Fruit fly (Drosophila melanogaster): ENCODE measurements around the gene Mkp.

The Mkp gene

dm6 chr3L:205723-206284 is 21.5 kb upstream of the Mkp start, which contains the start of the genes Gk1 and CG13876 (continued):
- TF ChIP-seq bsh (GFP tag; optimal IDR thresholded peaks at IDR 0.05): peak; percentile 76 to 96
- peak; percentile 81 for TF ChIP-seq sisA (GFP tag; IDR thresholded peaks at IDR 0.05)
- TF ChIP-seq CG18476 (GFP tag; optimal IDR thresholded peaks at IDR 0.05): peak; percentile 81
- peak; percentile 92 for TF ChIP-seq Med (GFP tag)
- peak; percentile 53 for TF ChIP-seq CG17802 (tag; optimal IDR thresholded peaks at IDR 0.05)
- TF ChIP-seq ase (GFP tag; IDR thresholded peaks at IDR 0.05): peak; percentile 90
- peak; percentile 94 for TF ChIP-seq CG7271 (tag; optimal IDR thresholded peaks at IDR 0.05)
- TF ChIP-seq Spps (tag; optimal IDR thresholded peaks at IDR 0.05): peak; percentile 91
- peak; percentile 86 for TF ChIP-seq CG17912 (GFP tag; optimal IDR thresholded peaks at IDR 0.05)
- peak; percentile 95 for TF ChIP-seq Rfx (GFP tag; IDR thresholded peaks at IDR 0.05)
- peak; percentile 97 for TF ChIP-seq CG6689 (GFP tag; IDR thresholded peaks at IDR 0.05)
- peak; percentile 86 for TF ChIP-seq tin (GFP tag; optimal IDR thresholded peaks at IDR 0.05)
- TF ChIP-seq Hmr (GFP tag; optimal IDR thresholded peaks at IDR 0.05): peak; percentile 98
- peak; percentile 78 for TF ChIP-seq cato (GFP tag; optimal IDR thresholded peaks at IDR 0.05; ENCODE audit: borderline replicate concordance)
- TF ChIP-seq Nf-YA (GFP tag; IDR thresholded peaks at IDR 0.05): peak; percentile 89
- peak; percentile 94 for TF ChIP-seq Ada2b (GFP tag; IDR thresholded peaks at IDR 0.05)
- no peak for TF ChIP-seq pnt (GFP tag; optimal IDR thresholded peaks at IDR 0.05)
- no peak for TF ChIP-seq Dref (GFP tag; IDR thresholded peaks at IDR 0.05)
- peak; percentile 96 for TF ChIP-seq CG3281 (GFP tag; optimal IDR thresholded peaks at IDR 0.05)
- TF ChIP-seq Dip2 (GFP tag; IDR thresholded peaks at IDR 0.05): no peak
- TF ChIP-seq Ets97D (GFP tag; optimal IDR thresholded peaks at IDR 0.05): peak; percentile 25
- no peak for TF ChIP-seq CG15011 (GFP tag; optimal IDR thresholded peaks at IDR 0.05)
- TF ChIP-seq HLH3B (GFP tag; IDR thresholded peaks at IDR 0.05): peak; percentile 94
- TF ChIP-seq Lim3 (GFP tag; IDR thresholded peaks at IDR 0.05): peak; percentile 29; the same call in 1 of the 2 replicates
- peak; percentile 72 for TF ChIP-seq slou (GFP tag; optimal IDR thresholded peaks at IDR 0.05)
- TF ChIP-seq CG9817 (tag; optimal IDR thresholded peaks at IDR 0.05): peak; percentile 94
- peak; percentile 76 for TF ChIP-seq CG4707 (GFP tag; optimal IDR thresholded peaks at IDR 0.05)
- TF ChIP-seq CG30403 (GFP tag; optimal IDR thresholded peaks at IDR 0.05): peak; percentile 94
- TF ChIP-seq fd64A (GFP tag; optimal IDR thresholded peaks at IDR 0.05): peak; percentile 87
- TF ChIP-seq CG13424 (tag; optimal IDR thresholded peaks at IDR 0.05): peak; percentile 98
- no peak for TF ChIP-seq dan (GFP tag; IDR thresholded peaks at IDR 0.05)
- peak; percentile 85 for TF ChIP-seq CG18764 (GFP tag; optimal IDR thresholded peaks at IDR 0.05)
- TF ChIP-seq oc (tag; optimal IDR thresholded peaks at IDR 0.05): peak; percentile 95
- TF ChIP-seq dimm (GFP tag; IDR thresholded peaks at IDR 0.05): peak; percentile 82
- peak; percentile 94 for TF ChIP-seq wdn (GFP tag; IDR thresholded peaks at IDR 0.05)
- no peak for TF ChIP-seq CG1832 (GFP tag; optimal IDR thresholded peaks at IDR 0.05)
- peak; percentile 93 for TF ChIP-seq Oli (tag; optimal IDR thresholded peaks at IDR 0.05)
- TF ChIP-seq CG17186 (GFP tag; optimal IDR thresholded peaks at IDR 0.05): peak; percentile 48
- TF ChIP-seq caup (GFP tag; optimal IDR thresholded peaks at IDR 0.05; ENCODE audit: severe bottlenecking): peak; percentile 95
- TF ChIP-seq Atf-2 (GFP tag; optimal IDR thresholded peaks at IDR 0.05): peak; percentile 27
- peak in 1 of 3 experiments; percentile 94 for TF ChIP-seq lola (GFP tag; optimal IDR thresholded peaks at IDR 0.05)
- peak; percentile 95 for TF ChIP-seq sob (GFP tag; IDR thresholded peaks at IDR 0.05)
- peak; percentile 95 for TF ChIP-seq CG15696 (tag; optimal IDR thresholded peaks at IDR 0.05)
- no peak for TF ChIP-seq ind (GFP tag; optimal IDR thresholded peaks at IDR 0.05)
- no peak for TF ChIP-seq btn (GFP tag; optimal IDR thresholded peaks at IDR 0.05)
- peak; percentile 25 for TF ChIP-seq zf30C (GFP tag; optimal IDR thresholded peaks at IDR 0.05)
- TF ChIP-seq CG2120 (GFP tag; optimal IDR thresholded peaks at IDR 0.05): peak; percentile 91
- TF ChIP-seq Doc3 (GFP tag; IDR thresholded peaks at IDR 0.05; ENCODE audit: partially characterized antibody): no peak
- TF ChIP-seq MESR4 (GFP tag; optimal IDR thresholded peaks at IDR 0.05): peak; percentile 48
- TF ChIP-seq CoRest (tag; optimal IDR thresholded peaks at IDR 0.05): peak; percentile 97

Data from whole organism, embryonic.